Fruit fly (Drosophila melanogaster): ENCODE results near the gene janB.

Gene janB

DNA sequence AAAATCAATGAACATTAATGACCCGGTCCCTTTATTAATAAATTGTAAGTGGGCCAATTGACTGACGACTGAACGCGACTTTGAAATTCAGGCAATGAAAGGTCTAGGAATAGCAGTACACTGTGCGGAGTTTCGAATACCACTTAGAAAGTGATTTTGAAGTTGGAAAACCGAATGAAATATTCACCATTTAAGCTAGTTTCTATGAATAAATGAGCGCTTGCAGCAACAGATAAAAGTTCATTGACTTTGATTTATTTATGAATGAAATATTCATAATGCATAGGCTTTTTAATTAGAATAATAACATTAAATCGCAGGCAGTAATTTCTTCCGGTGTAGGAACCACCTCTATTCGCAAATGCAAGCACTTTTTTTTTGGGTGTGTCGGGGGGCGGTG, 17.5 kb downstream of the janB start (continued):
- TF ChIP-seq CG31627 (GFP tag; optimal IDR thresholded peaks at IDR 0.05) (no peak), Ets21C (GFP tag; optimal IDR thresholded peaks at IDR 0.05) (no peak), Ets96B (tag; optimal IDR thresholded peaks at IDR 0.05) (no peak), svp (GFP tag) (peak; percentile 52), spab (GFP tag; optimal IDR thresholded peaks at IDR 0.05) (no peak), CG9139 (GFP tag; optimal IDR thresholded peaks at IDR 0.05) (no peak), CG10631 (GFP tag; optimal IDR thresholded peaks at IDR 0.05) (peak; percentile 12), Sox102F (GFP tag; optimal IDR thresholded peaks at IDR 0.05) (peak; percentile 24), eg (GFP tag; IDR thresholded peaks at IDR 0.05) (peak; percentile 86), CG6854 (GFP tag; optimal IDR thresholded peaks at IDR 0.05) (no peak), CG15336 (GFP tag; IDR thresholded peaks at IDR 0.05) (peak; percentile 72), Smox (GFP tag; optimal IDR thresholded peaks at IDR 0.05) (peak; percentile 14), acj6 (GFP tag; optimal IDR thresholded peaks at IDR 0.05) (peak; percentile 9), esn (GFP tag; optimal IDR thresholded peaks at IDR 0.05) (peak; percentile 18), CG3919 (GFP tag; optimal IDR thresholded peaks at IDR 0.05) (peak; percentile 31), Eip78C (GFP tag) (peak; percentile 69), Eip75B (GFP tag; optimal IDR thresholded peaks at IDR 0.05) (no peak), dac (GFP tag; optimal IDR thresholded peaks at IDR 0.05) (peak; percentile 13), CG32006 (GFP tag; optimal IDR thresholded peaks at IDR 0.05) (peak; percentile 62), dsx (GFP tag; optimal IDR thresholded peaks at IDR 0.05; ENCODE audit: poor library complexity, severe bottlenecking) (no peak)

DNA sequence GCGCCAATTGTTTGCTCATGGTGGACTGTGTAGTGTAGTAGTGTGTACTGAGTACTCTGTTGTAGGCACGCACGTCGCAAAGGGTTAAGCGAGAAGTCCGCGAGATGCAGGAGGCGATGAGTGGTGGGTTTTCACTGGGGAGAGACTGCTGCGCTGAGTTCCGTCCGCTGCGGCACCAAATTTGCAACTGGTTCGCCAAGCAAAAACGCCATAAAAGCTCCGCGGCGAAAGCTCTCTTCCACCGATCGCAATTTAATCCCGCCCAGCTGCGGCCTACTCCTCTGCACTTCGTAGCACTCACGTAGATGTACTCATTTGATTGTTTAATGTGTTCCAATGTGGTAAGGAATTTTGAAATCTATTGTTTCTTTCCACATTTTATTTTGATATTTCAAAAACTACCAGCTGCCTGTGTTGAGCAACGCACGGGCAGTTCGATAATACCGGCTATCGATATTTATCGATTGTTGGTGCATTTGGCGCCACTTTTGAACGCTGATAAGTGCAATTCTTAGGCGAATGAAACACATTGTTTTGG, 23.5 kb downstream of the janB start, which contains the start of gene CG7920:
TSS of gene CG7920 (minus strand) at position 308 of the 538 bp plus-strand sequence.
- TF ChIP-seq CG9139 (GFP tag; optimal IDR thresholded peaks at IDR 0.05) (peak; percentile 66), CG8319 (GFP tag; optimal IDR thresholded peaks at IDR 0.05) (no peak), Hr39 (GFP tag; optimal IDR thresholded peaks at IDR 0.05) (no peak), Hr38 (GFP tag; optimal IDR thresholded peaks at IDR 0.05) (no peak), Met (GFP tag; optimal IDR thresholded peaks at IDR 0.05) (no peak), lz (GFP tag; optimal IDR thresholded peaks at IDR 0.05) (peak; percentile 39), topi (GFP tag; optimal IDR thresholded peaks at IDR 0.05) (peak; percentile 14), fd59A (GFP tag; optimal IDR thresholded peaks at IDR 0.05) (no peak), CG6792 (GFP tag; optimal IDR thresholded peaks at IDR 0.05) (peak; percentile 16), CG3032 (tag; optimal IDR thresholded peaks at IDR 0.05) (no peak), esn (GFP tag; optimal IDR thresholded peaks at IDR 0.05) (peak; percentile 50), CG6808 (GFP tag; optimal IDR thresholded peaks at IDR 0.05) (peak; percentile 31), CG11902 (GFP tag; optimal IDR thresholded peaks at IDR 0.05) (no peak), CG31627 (GFP tag; optimal IDR thresholded peaks at IDR 0.05) (peak; percentile 10), CG7368 (GFP tag; optimal IDR thresholded peaks at IDR 0.05) (no peak), net (GFP tag; optimal IDR thresholded peaks at IDR 0.05) (peak; percentile 45), Sox102F (GFP tag; optimal IDR thresholded peaks at IDR 0.05) (peak; percentile 25), CG8119 (GFP tag; IDR thresholded peaks at IDR 0.05) (peak; percentile 60; the same call in 2 of the 3 replicates), CG15336 (GFP tag; IDR thresholded peaks at IDR 0.05) (peak; percentile 46; the same call in 1 of the 2 replicates), CG8632 (GFP tag; optimal IDR thresholded peaks at IDR 0.05) (no peak), salr (GFP tag; optimal IDR thresholded peaks at IDR 0.05) (no peak), CG6854 (GFP tag; optimal IDR thresholded peaks at IDR 0.05) (peak; percentile 73), pdm3 (GFP tag; optimal IDR thresholded peaks at IDR 0.05) (no peak), CG1621 (tag; optimal IDR thresholded peaks at IDR 0.05) (peak; percentile 61), vri (GFP tag; optimal IDR thresholded peaks at IDR 0.05) (peak; percentile 71), Blimp-1 (GFP tag; optimal IDR thresholded peaks at IDR 0.05) (no peak), Eip93F (GFP tag; optimal IDR thresholded peaks at IDR 0.05) (no peak), CG16779 (tag; optimal IDR thresholded peaks at IDR 0.05) (peak; percentile 52), CG10631 (GFP tag; optimal IDR thresholded peaks at IDR 0.05) (no peak), Eip78C (GFP tag) (peak; percentile 75), cyc (GFP tag; optimal IDR thresholded peaks at IDR 0.05) (peak; percentile 13), CG11294 (GFP tag; IDR thresholded peaks at IDR 0.05) (no peak), fkh (GFP tag; optimal IDR thresholded peaks at IDR 0.05) (peak; percentile 7), OdsH (GFP tag; optimal IDR thresholded peaks at IDR 0.05) (no peak), Ets21C (GFP tag; optimal IDR thresholded peaks at IDR 0.05) (no peak), Ets96B (tag; optimal IDR thresholded peaks at IDR 0.05) (no peak), Lpt (GFP tag; optimal IDR thresholded peaks at IDR 0.05) (no peak), CG34406 (GFP tag; optimal IDR thresholded peaks at IDR 0.05) (peak; percentile 7), spab (GFP tag; optimal IDR thresholded peaks at IDR 0.05) (no peak), acj6 (GFP tag; optimal IDR thresholded peaks at IDR 0.05) (no peak), CG32006 (GFP tag; optimal IDR thresholded peaks at IDR 0.05) (peak; percentile 12), achi (GFP tag; optimal IDR thresholded peaks at IDR 0.05) (no peak)

Data from whole organism, prepupa.